Worm (Caenorhabditis elegans) whole organism, L4 larva: ENCODE measurements around the gene F18C5.9.

ENCODE experiments used
- F49E8.2 ChIP-seq: sonication (generic microtip); optimal IDR thresholded peaks from 2 replicates; lab custom pipeline; 2016; ENCODE audit warnings: missing compliant biosample characterization, mild to moderate bottlenecking, missing genetic modification characterization, borderline replicate concordance
- R02D3.7 ChIP-seq: fragments of 150-350 bp; sonication (generic microtip); optimal IDR thresholded peaks from 3 replicates; lab custom pipeline; 2014; ENCODE audit warnings: missing biosample characterization, missing genetic modification characterization
- T20F7.1 ChIP-seq: fragments of 200-800 bp; sonication (Bioruptor generic); optimal IDR thresholded peaks from 2 replicates; lab custom pipeline; 2018; ENCODE audit warnings: mild to moderate bottlenecking, missing genetic modification characterization, missing compliant biosample characterization
- Y105C5A.15 ChIP-seq: fragments of 200-800 bp; sonication (Bioruptor generic); IDR thresholded peaks from 2 replicates; pipeline ENCODE4 v1.3.6; 2022; ENCODE audit warnings: missing genetic modification characterization, missing compliant biosample characterization
- Y75B8A.6 ChIP-seq: fragments of 200-800 bp; sonication (Bioruptor generic); IDR thresholded peaks from 2 replicates; pipeline ENCODE4 v1.3.6; 2022; ENCODE audit warnings: missing genetic modification reagents, missing genetic modification characterization, missing compliant biosample characterization
- aha-1 ChIP-seq: fragments of 150-350 bp; peaks from one replicate; lab custom pipeline; 2014; ENCODE audit warnings: missing biosample characterization, missing genetic modification characterization
- ama-1 ChIP-seq: fragments of 150-350 bp; optimal IDR thresholded peaks from 2 replicates; lab custom pipeline; 2014; ENCODE audit warnings: inconsistent platforms, mixed read lengths
- arid-1 ChIP-seq: fragments of 200-800 bp; sonication (Bioruptor generic); conservative IDR thresholded peaks from 2 replicates; pipeline ENCODE4 v1.3.6; 2022; ENCODE audit warnings: missing genetic modification reagents, missing genetic modification characterization, missing compliant biosample characterization
- ceh-20 ChIP-seq: fragments of 200-800 bp; sonication (Bioruptor generic); IDR thresholded peaks from 2 replicates; pipeline ENCODE4 v1.3.6; 2022; ENCODE audit warnings: missing genetic modification reagents, missing genetic modification characterization, missing compliant biosample characterization
- ceh-32 ChIP-seq: sonication (generic microtip); optimal IDR thresholded peaks from 2 replicates; lab custom pipeline; 2016; ENCODE audit warnings: mild to moderate bottlenecking, missing genetic modification characterization, missing compliant biosample characterization; ENCODE audit not compliant: poor library complexity
- ceh-44 ChIP-seq: fragments of 200-800 bp; sonication (Bioruptor generic); IDR thresholded peaks from 2 replicates; pipeline ENCODE4 v1.3.6; 2022; ENCODE audit warnings: missing genetic modification reagents, missing genetic modification characterization, missing compliant biosample characterization
- ceh-82 ChIP-seq: sonication (generic microtip); optimal IDR thresholded peaks from 2 replicates; lab custom pipeline; 2017; ENCODE audit warnings: missing biosample characterization, missing genetic modification characterization
- dmd-8 ChIP-seq: fragments of 200-800 bp; sonication (Bioruptor generic); IDR thresholded peaks from 2 replicates; pipeline ENCODE4 v1.3.6; 2022; ENCODE audit warnings: missing genetic modification characterization, missing compliant biosample characterization
- dpl-1 ChIP-seq: fragments of 150-350 bp; optimal IDR thresholded peaks from 2 replicates; lab custom pipeline; 2014; ENCODE audit warnings: missing biosample characterization, missing genetic modification reagents, missing genetic modification characterization
- fkh-10 ChIP-seq: fragments of 150-350 bp; optimal IDR thresholded peaks from 2 replicates; lab custom pipeline; 2014; ENCODE audit warnings: missing biosample characterization, missing genetic modification reagents, missing genetic modification characterization
- gei-8 ChIP-seq: fragments of 200-800 bp; sonication (Bioruptor generic); optimal IDR thresholded peaks from 2 replicates; lab custom pipeline; 2018; ENCODE audit warnings: mild to moderate bottlenecking, missing genetic modification characterization, missing compliant biosample characterization
- hif-1 ChIP-seq, 2 experiments: sonication (generic microtip); optimal IDR thresholded peaks; 2 replicates each; lab custom pipeline; 2016 to 2017; ENCODE audit warnings: missing compliant biosample characterization in 2 of 2, missing genetic modification characterization in 2 of 2, missing genetic modification reagents in 2 of 2, missing genotype in 2 of 2, mild to moderate bottlenecking in 1 of 2
- hlh-11 ChIP-seq: fragments of 200-800 bp; sonication (Bioruptor generic); optimal IDR thresholded peaks from 2 replicates; lab custom pipeline; 2018; ENCODE audit warnings: mild to moderate bottlenecking, missing genetic modification characterization, missing compliant biosample characterization
- hlh-30 ChIP-seq: sonication (generic microtip); optimal IDR thresholded peaks from 2 replicates; lab custom pipeline; 2017; ENCODE audit warnings: antibody characterized with exemption, mild to moderate bottlenecking, missing genetic modification characterization, missing compliant biosample characterization; ENCODE audit not compliant: insufficient read depth
- hmg-1.1 ChIP-seq: fragments of 200-800 bp; sonication (Bioruptor generic); IDR thresholded peaks from 2 replicates; pipeline ENCODE4 v1.3.6; 2022; ENCODE audit warnings: missing genetic modification reagents, missing genetic modification characterization, missing compliant biosample characterization
- lin-13 ChIP-seq: fragments of 150-350 bp; optimal IDR thresholded peaks from 2 replicates; lab custom pipeline; 2014; ENCODE audit warnings: missing biosample characterization, missing genetic modification reagents, missing genetic modification characterization
- lin-15B ChIP-seq: fragments of 150-350 bp; sonication (generic microtip); optimal IDR thresholded peaks from 3 replicates; lab custom pipeline; 2014; ENCODE audit warnings: missing biosample characterization, missing genetic modification characterization
- lin-29 ChIP-seq: fragments of 200-800 bp; sonication (Bioruptor generic); IDR thresholded peaks from 2 replicates; pipeline ENCODE4 v1.3.6; 2022; ENCODE audit warnings: missing genetic modification reagents, missing genetic modification characterization, missing compliant biosample characterization
- lin-38 ChIP-seq: fragments of 200-800 bp; sonication (Bioruptor generic); IDR thresholded peaks from 2 replicates; pipeline ENCODE4 v1.3.6; 2022; ENCODE audit warnings: missing genetic modification reagents, missing genetic modification characterization, missing compliant biosample characterization
- lir-3 ChIP-seq: sonication (generic microtip); optimal IDR thresholded peaks from 2 replicates; lab custom pipeline; 2016; ENCODE audit warnings: mild to moderate bottlenecking, missing genetic modification characterization, missing compliant biosample characterization
- mes-2 ChIP-seq: sonication (generic microtip); optimal IDR thresholded peaks from 2 replicates; lab custom pipeline; 2016; ENCODE audit warnings: missing genotype, mild to moderate bottlenecking, missing genetic modification characterization, missing compliant biosample characterization; ENCODE audit not compliant: poor library complexity, severe bottlenecking
- mxl-3 ChIP-seq: fragments of 200-800 bp; sonication (Bioruptor generic); optimal IDR thresholded peaks from 2 replicates; lab custom pipeline; 2018; ENCODE audit warnings: mild to moderate bottlenecking, missing genetic modification characterization, missing compliant biosample characterization
- nhr-102 ChIP-seq: sonication (generic microtip); optimal IDR thresholded peaks from 2 replicates; lab custom pipeline; 2016; ENCODE audit warnings: mild to moderate bottlenecking, missing genetic modification characterization, moderate library complexity, missing compliant biosample characterization
- nhr-6 ChIP-seq: fragments of 150-350 bp; optimal IDR thresholded peaks from 2 replicates; lab custom pipeline; 2014; ENCODE audit warnings: missing biosample characterization, missing genetic modification characterization
- nhr-76 ChIP-seq: fragments of 150-350 bp; optimal IDR thresholded peaks from 2 replicates; lab custom pipeline; 2014; ENCODE audit warnings: missing biosample characterization, missing genetic modification characterization
- rbr-2 ChIP-seq: sonication (generic microtip); optimal IDR thresholded peaks from 2 replicates; lab custom pipeline; 2016; ENCODE audit warnings: missing genotype, missing genetic modification characterization, missing compliant biosample characterization
- snpc-4 ChIP-seq: fragments of 150-350 bp; optimal IDR thresholded peaks from 2 replicates; lab custom pipeline; 2014; ENCODE audit warnings: missing biosample characterization, missing genetic modification characterization
- unc-39 ChIP-seq: sonication (generic microtip); optimal IDR thresholded peaks from 2 replicates; lab custom pipeline; 2017; ENCODE audit warnings: missing biosample characterization, missing genetic modification characterization
- unc-62 ChIP-seq, 3 experiments: fragments of 150-350 bp in 1 of 3; sonication (generic microtip); optimal IDR thresholded peaks in 2 of 3; peaks in 1 of 3; 1 replicate in 1 of 3; 2 replicates in 2 of 3; lab custom pipeline; 2014 to 2017; ENCODE audit warnings: missing biosample characterization in 3 of 3, missing genetic modification characterization in 3 of 3, missing genetic modification reagents in 3 of 3, missing genotype in 1 of 3
- zag-1 ChIP-seq: fragments of 150-350 bp; optimal IDR thresholded peaks from 2 replicates; lab custom pipeline; 2014; ENCODE audit warnings: missing biosample characterization, missing genetic modification characterization
- zfp-2 ChIP-seq: sonication (generic microtip); optimal IDR thresholded peaks from 2 replicates; lab custom pipeline; 2016; ENCODE audit warnings: mild to moderate bottlenecking, missing genetic modification characterization, missing compliant biosample characterization
- zip-11 ChIP-seq: fragments of 200-800 bp; sonication (Bioruptor generic); IDR thresholded peaks from 2 replicates; pipeline ENCODE4 v1.3.6; 2022; ENCODE audit warnings: missing genetic modification characterization, missing compliant biosample characterization
- zip-2 ChIP-seq: fragments of 150-350 bp; optimal IDR thresholded peaks from 2 replicates; lab custom pipeline; 2014; ENCODE audit warnings: missing biosample characterization, missing genetic modification characterization
- ztf-11 ChIP-seq: fragments of 150-350 bp; optimal IDR thresholded peaks from 2 replicates; lab custom pipeline; 2014; ENCODE audit warnings: missing biosample characterization, missing genetic modification characterization

F18C5.9 gene

ce11 chrII:6568707-6569106, 1.8 kb downstream of the F18C5.9 start, which contains the start of gene sra-27:
sra-27 (plus strand) TSS chrII:6569007.
- no peak for TF ChIP-seq rbr-2
- TF ChIP-seq zfp-2: no peak
- no peak for TF ChIP-seq mxl-3 (GFP tag; lab: Kevin White, UChicago)
- TF ChIP-seq ceh-32 (tag; lab: Kevin White, UChicago): no peak
- no peak for TF ChIP-seq dpl-1 (GFP tag; lab: Kevin White, UChicago)
- TF ChIP-seq Y105C5A.15 (GFP tag; lab: Robert Waterston, UW): no peak
- no peak for TF ChIP-seq hlh-30 (tag; lab: Kevin White, UChicago)
- TF ChIP-seq lin-38 (GFP tag; lab: Robert Waterston, UW): no peak
- no peak for TF ChIP-seq lir-3 (tag; lab: Kevin White, UChicago)
- no peak for TF ChIP-seq lin-15B (tag; lab: Kevin White, UChicago)
- TF ChIP-seq lin-13 (GFP tag; lab: Kevin White, UChicago): no peak

ce11 chrII:6573677-6574076, 6.7 kb downstream of the F18C5.9 start, which contains the start of gene sra-28:
sra-28 (minus strand) TSS chrII:6573777.
- TF ChIP-seq lin-29 (GFP tag; lab: Robert Waterston, UW) (no peak), zip-2 (tag; lab: Kevin White, UChicago) (no peak), unc-62 (GFP tag; optimal IDR thresholded peaks at IDR 0.05 in 1 of 2; lab: Kevin White, UChicago) (no peak), unc-62 (tag; optimal IDR thresholded peaks at IDR 0.05; lab: Kevin White, UChicago) (no peak), nhr-6 (tag; lab: Kevin White, UChicago) (no peak), nhr-76 (tag; lab: Kevin White, UChicago) (no peak)
- TF ChIP-seq, all 104 proteins: peak for 0

DNA sequence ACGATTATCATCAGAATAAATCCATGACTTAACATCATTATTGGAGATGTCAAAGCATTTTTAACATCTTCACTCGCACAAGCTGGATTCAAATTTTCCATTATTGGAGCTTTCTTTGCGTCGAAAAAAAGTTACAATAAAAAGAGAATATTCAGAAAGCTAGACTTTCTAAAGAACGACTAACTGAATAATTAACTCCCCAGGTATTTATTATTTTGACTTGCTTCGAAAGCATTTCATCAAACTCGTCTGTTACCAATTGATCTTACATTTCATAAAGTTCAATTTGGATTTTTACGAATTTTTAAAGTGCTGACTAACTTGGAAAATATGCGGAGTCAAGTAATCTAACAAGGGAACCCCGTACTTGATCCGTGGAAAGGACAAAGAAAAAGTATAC, 8.7 kb downstream of the F18C5.9 start, which contains the start of gene sra-29:
Gene sra-29, minus strand, starts transcription at position 101 of the 400 bp plus-strand sequence.
- TF ChIP-seq R02D3.7 (no peak), zip-11 (GFP tag; lab: Robert Waterston, UW) (no peak), mes-2 (tag; lab: Kevin White, UChicago) (no peak), Y105C5A.15 (GFP tag; lab: Robert Waterston, UW) (no peak), ceh-82 (tag; lab: Kevin White, UChicago) (no peak)

DNA sequence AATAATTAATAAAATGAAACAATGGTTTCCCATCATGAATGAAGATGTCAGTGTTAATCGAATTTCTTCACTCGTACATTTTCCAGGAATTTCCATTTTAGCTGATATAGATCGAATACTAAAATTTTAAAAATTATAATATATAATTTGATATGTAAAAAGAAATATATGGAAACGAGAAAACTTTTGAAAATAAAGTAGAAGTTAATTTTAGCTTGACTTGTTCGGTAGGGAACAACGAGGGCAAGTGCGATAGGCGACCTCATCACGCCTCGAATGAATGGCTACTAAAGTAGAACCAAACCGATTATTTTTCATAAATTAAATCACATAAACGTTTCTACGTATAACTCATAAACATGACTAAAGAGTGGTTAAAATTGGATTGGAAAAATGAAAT, 11.4 kb downstream of the F18C5.9 start, which contains the start of gene sra-31:
Gene sra-31, minus strand, starts transcription at position 101 of the 400 bp plus-strand sequence.
- TF ChIP-seq ama-1 (lab: Kevin White, UChicago): no peak
- TF ChIP-seq zag-1 (tag; lab: Kevin White, UChicago): no peak
- TF ChIP-seq F49E8.2 (tag; lab: Kevin White, UChicago): no peak
- TF ChIP-seq dmd-8 (GFP tag; lab: Robert Waterston, UW): no peak
- no peak for TF ChIP-seq aha-1 (tag; lab: Kevin White, UChicago)
- TF ChIP-seq fkh-10 (GFP tag; lab: Kevin White, UChicago): no peak
- TF ChIP-seq, all 104 proteins: peak for 0

- TF ChIP-seq Y75B8A.6 (no peak), nhr-102 (tag; lab: Kevin White, UChicago) (no peak), ztf-11 (tag; lab: Kevin White, UChicago) (no peak), aha-1 (tag; lab: Kevin White, UChicago) (no peak), gei-8 (GFP tag; lab: Kevin White, UChicago) (no peak), snpc-4 (tag; lab: Kevin White, UChicago) (no peak), hif-1 (tag; optimal IDR thresholded peaks at IDR 0.05; lab: Kevin White, UChicago) (no peak), T20F7.1 (GFP tag; lab: Kevin White, UChicago) (no peak), arid-1 (GFP tag; lab: Robert Waterston, UW) (no peak), hmg-1.1 (GFP tag; lab: Robert Waterston, UW) (no peak), ceh-44 (GFP tag; lab: Robert Waterston, UW) (no peak), hlh-11 (tag; lab: Kevin White, UChicago) (no peak), ceh-20 (GFP tag; lab: Robert Waterston, UW) (no peak), unc-39 (no peak)
Observed at ce11 chrII:6581236-6581635, 14.3 kb downstream of the F18C5.9 start, which contains the start of gene C56C10.6. C56C10.6 (minus strand) TSS chrII:6581336.
